Fruit fly (Drosophila melanogaster): ENCODE data around the gene Tl.
A peak's percentile ranks its signal among the peaks of the same experiment; 100 is the strongest.

Gene Tl

DNA sequence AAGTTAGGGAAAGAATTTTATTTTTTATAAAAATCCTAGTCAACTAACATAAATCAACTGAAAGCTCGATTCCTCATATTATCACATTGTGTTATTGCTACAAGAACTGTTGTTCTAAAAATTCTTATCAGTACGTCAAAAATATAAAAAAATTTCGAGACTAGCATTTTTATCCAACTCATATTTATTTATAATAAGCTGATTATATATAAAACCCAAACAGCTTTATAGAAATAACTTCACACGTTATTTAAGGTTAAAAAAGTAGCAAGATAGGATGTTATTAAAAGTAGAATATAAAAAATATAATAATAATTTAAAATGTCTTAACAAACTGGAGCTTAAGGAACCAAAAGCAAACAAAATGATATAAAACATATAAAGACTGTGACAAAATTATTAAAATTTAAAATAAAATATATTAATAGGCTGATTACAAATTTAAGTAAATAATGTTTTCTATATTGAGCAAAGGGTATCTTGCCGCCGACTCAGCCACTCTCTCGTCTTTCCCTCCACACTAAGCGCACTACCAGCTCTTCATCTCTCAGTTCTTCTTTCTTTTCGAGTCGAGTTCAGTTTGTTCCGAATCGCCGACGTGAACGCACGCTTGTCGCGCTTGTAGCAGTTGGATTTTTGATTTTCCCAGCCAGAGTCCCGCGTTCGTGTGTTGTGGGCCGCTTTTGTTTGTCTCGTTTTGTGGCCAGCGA is at the start of gene Tl (continued):
- TF ChIP-seq nerfin-2 (GFP tag; IDR thresholded peaks at IDR 0.05; ENCODE audit: partially characterized antibody) (no peak), vvl (GFP tag; IDR thresholded peaks at IDR 0.05) (peak; percentile 45; the same call in 1 of the 2 replicates), CG7745 (tag; optimal IDR thresholded peaks at IDR 0.05) (no peak), CG8765 (GFP tag; IDR thresholded peaks at IDR 0.05) (no peak), CG34224 (GFP tag; IDR thresholded peaks at IDR 0.05; ENCODE audit: partially characterized antibody) (no peak), pros (GFP tag; optimal IDR thresholded peaks at IDR 0.05) (peak; percentile 26), usp (GFP tag; optimal IDR thresholded peaks at IDR 0.05) (no peak), sob (GFP tag; IDR thresholded peaks at IDR 0.05) (0 out of 2 replicates have a peak, but pooled peaks have one; percentile 30), CG15601 (tag; optimal IDR thresholded peaks at IDR 0.05) (no peak), twi (tag; optimal IDR thresholded peaks at IDR 0.05) (no peak), sc (optimal IDR thresholded peaks at IDR 0.05) (no peak), sc (GFP tag; optimal IDR thresholded peaks at IDR 0.05) (no peak), CG15479 (GFP tag; optimal IDR thresholded peaks at IDR 0.05) (no peak), az2 (GFP tag; optimal IDR thresholded peaks at IDR 0.05) (no peak), psq (GFP tag; optimal IDR thresholded peaks at IDR 0.05) (no peak), grau (tag; optimal IDR thresholded peaks at IDR 0.05) (peak; percentile 22), ci (GFP tag; IDR thresholded peaks at IDR 0.05) (peak; percentile 82), CG3065 (GFP tag; optimal IDR thresholded peaks at IDR 0.05) (no peak), prd (optimal IDR thresholded peaks at IDR 0.05) (no peak), prd (GFP tag; IDR thresholded peaks at IDR 0.05) (peak; percentile 53; the same call in 2 of the 3 replicates), CG8290 (GFP tag; optimal IDR thresholded peaks at IDR 0.05) (no peak), CG8290 (tag; optimal IDR thresholded peaks at IDR 0.05) (peak in 1 of 2 experiments; percentile 44), chinmo (GFP tag; IDR thresholded peaks at IDR 0.05; ENCODE audit: partially characterized antibody) (peak; percentile 85), Xbp1 (GFP tag; optimal IDR thresholded peaks at IDR 0.05) (no peak), C15 (GFP tag; IDR thresholded peaks at IDR 0.05) (no peak), pb (GFP tag; optimal IDR thresholded peaks at IDR 0.05) (peak; percentile 20), dimm (GFP tag; IDR thresholded peaks at IDR 0.05) (no peak), CG10565 (GFP tag; optimal IDR thresholded peaks at IDR 0.05) (no peak), ash1 (GFP tag; optimal IDR thresholded peaks at IDR 0.05) (no peak), CG18011 (GFP tag; optimal IDR thresholded peaks at IDR 0.05) (no peak), CG34422 (GFP tag; IDR thresholded peaks at IDR 0.05) (peak; percentile 78; the same call in 2 of the 3 replicates), Opbp (GFP tag; IDR thresholded peaks at IDR 0.05; ENCODE audit: partially characterized antibody) (no peak; the same call in 2 of the 3 replicates), ranshi (GFP tag; IDR thresholded peaks at IDR 0.05) (no peak), CG30431 (GFP tag; optimal IDR thresholded peaks at IDR 0.05) (no peak), peb (GFP tag; IDR thresholded peaks at IDR 0.05) (no peak), sim (GFP tag; IDR thresholded peaks at IDR 0.05) (no peak), Fer3 (tag; optimal IDR thresholded peaks at IDR 0.05) (no peak), CG11504 (tag; optimal IDR thresholded peaks at IDR 0.05) (peak; percentile 13), CG13775 (GFP tag; optimal IDR thresholded peaks at IDR 0.05) (no peak), amos (GFP tag; IDR thresholded peaks at IDR 0.05; ENCODE audit: partially characterized antibody) (peak; percentile 51; the same call in 1 of the 2 replicates), Antp (GFP tag; optimal IDR thresholded peaks at IDR 0.05) (peak; percentile 37), CG6689 (GFP tag; IDR thresholded peaks at IDR 0.05) (no peak), hth (optimal IDR thresholded peaks at IDR 0.05) (no peak), NK7.1 (GFP tag; optimal IDR thresholded peaks at IDR 0.05) (no peak), Dref (GFP tag; IDR thresholded peaks at IDR 0.05) (no peak), CG3726 (GFP tag; IDR thresholded peaks at IDR 0.05) (no peak), dpn (GFP tag; optimal IDR thresholded peaks at IDR 0.05) (no peak), ewg (GFP tag; optimal IDR thresholded peaks at IDR 0.05) (no peak), Aef1 (GFP tag; IDR thresholded peaks at IDR 0.05) (no peak), CG17359 (tag; optimal IDR thresholded peaks at IDR 0.05) (peak; percentile 16), Dip3 (GFP tag; optimal IDR thresholded peaks at IDR 0.05) (no peak)
